Worm (Caenorhabditis elegans) whole organism, L2 larva: ENCODE measurements around the gene C46G7.5.

Source experiments
- C34F6.9 ChIP-seq: fragments of 150-350 bp; optimal IDR thresholded peaks from 2 replicates; lab custom pipeline; 2014; ENCODE audit warnings: missing biosample characterization, missing genetic modification characterization
- F13H6.1 ChIP-seq: sonication (generic microtip); optimal IDR thresholded peaks from 2 replicates; lab custom pipeline; 2016; ENCODE audit warnings: missing genetic modification characterization, missing compliant biosample characterization
- R02D3.7 ChIP-seq: fragments of 150-350 bp; optimal IDR thresholded peaks from 2 replicates; lab custom pipeline; 2014; ENCODE audit warnings: missing biosample characterization, missing genetic modification characterization
- Y55F3AM.14 ChIP-seq: fragments of 200-800 bp; sonication (Bioruptor generic); optimal IDR thresholded peaks from 2 replicates; lab custom pipeline; 2018; ENCODE audit warnings: mild to moderate bottlenecking, missing genetic modification characterization, missing compliant biosample characterization
- ZK546.5 ChIP-seq: sonication (generic microtip); optimal IDR thresholded peaks from 2 replicates; lab custom pipeline; 2017; ENCODE audit warnings: missing biosample characterization, missing genetic modification characterization
- alr-1 ChIP-seq: fragments of 150-350 bp; optimal IDR thresholded peaks from 2 replicates; lab custom pipeline; 2014; ENCODE audit warnings: missing biosample characterization, missing genetic modification characterization
- aly-2 ChIP-seq: fragments of 150-350 bp; optimal IDR thresholded peaks from 2 replicates; lab custom pipeline; 2014; ENCODE audit warnings: missing biosample characterization, missing genetic modification characterization
- ama-1 ChIP-seq: fragments of 150-350 bp; optimal IDR thresholded peaks from 2 replicates; lab custom pipeline; 2018; ENCODE audit warnings: inconsistent platforms
- blmp-1 ChIP-seq: sonication (generic microtip); optimal IDR thresholded peaks from 2 replicates; lab custom pipeline; 2017; ENCODE audit warnings: missing genetic modification characterization, mild to moderate bottlenecking, missing compliant biosample characterization, antibody characterized with exemption, moderate library complexity; ENCODE audit not compliant: insufficient read depth
- ceh-16 ChIP-seq: fragments of 150-350 bp; optimal IDR thresholded peaks from 2 replicates; lab custom pipeline; 2014; ENCODE audit warnings: missing biosample characterization, missing genetic modification characterization
- ceh-82 ChIP-seq: fragments of 150-350 bp; optimal IDR thresholded peaks from 2 replicates; lab custom pipeline; 2014; ENCODE audit warnings: missing biosample characterization, missing genetic modification characterization
- crh-2 ChIP-seq: sonication (generic microtip); optimal IDR thresholded peaks from 2 replicates; lab custom pipeline; 2017; ENCODE audit warnings: missing biosample characterization, missing genetic modification characterization
- dmd-4 ChIP-seq: sonication (generic microtip); optimal IDR thresholded peaks from 2 replicates; lab custom pipeline; 2017; ENCODE audit warnings: missing biosample characterization, missing genetic modification characterization
- egl-27 ChIP-seq: sonication (generic microtip); optimal IDR thresholded peaks from 3 replicates; lab custom pipeline; 2017; ENCODE audit warnings: missing biosample characterization, missing genetic modification reagents, missing genetic modification characterization
- elt-1 ChIP-seq: fragments of 150-350 bp; optimal IDR thresholded peaks from 2 replicates; lab custom pipeline; 2014; ENCODE audit warnings: missing biosample characterization, missing genetic modification characterization
- elt-3 ChIP-seq: sonication (generic microtip); optimal IDR thresholded peaks from 2 replicates; lab custom pipeline; 2017; ENCODE audit warnings: missing biosample characterization, missing genetic modification characterization
- fos-1 ChIP-seq: fragments of 150-350 bp; optimal IDR thresholded peaks from 2 replicates; lab custom pipeline; 2014; ENCODE audit warnings: missing biosample characterization, missing genetic modification characterization
- gmeb-1 ChIP-seq: fragments of 150-350 bp; optimal IDR thresholded peaks from 2 replicates; lab custom pipeline; 2014; ENCODE audit warnings: missing biosample characterization, missing genetic modification characterization
- lin-11 ChIP-seq: fragments of 150-350 bp; sonication (generic microtip); optimal IDR thresholded peaks from 2 replicates; lab custom pipeline; 2014; ENCODE audit warnings: missing biosample characterization, missing genetic modification characterization, inconsistent platforms, mixed read lengths
- lin-39 ChIP-seq: fragments of 150-350 bp; optimal IDR thresholded peaks from 2 replicates; lab custom pipeline; 2014; ENCODE audit warnings: missing biosample characterization, missing genetic modification reagents, missing genetic modification characterization
- lsy-2 ChIP-seq, 2 experiments: fragments of 150-350 bp in 1 of 2; sonication (generic microtip) in 1 of 2; optimal IDR thresholded peaks; 2 replicates each; lab custom pipeline; 2014 to 2017; ENCODE audit warnings: missing biosample characterization in 2 of 2, missing genetic modification characterization in 2 of 2
- mab-5 ChIP-seq: fragments of 150-350 bp; optimal IDR thresholded peaks from 2 replicates; lab custom pipeline; 2014; ENCODE audit warnings: missing biosample characterization, missing genetic modification characterization
- mbf-1 ChIP-seq: sonication (generic microtip); optimal IDR thresholded peaks from 2 replicates; lab custom pipeline; 2017; ENCODE audit warnings: missing biosample characterization, missing genetic modification characterization
- mdl-1 ChIP-seq, 2 experiments: fragments of 150-350 bp in 1 of 2; sonication (generic microtip) in 1 of 2; optimal IDR thresholded peaks; 2 replicates each; lab custom pipeline; 2017; ENCODE audit warnings: missing biosample characterization in 2 of 2, missing genetic modification characterization in 2 of 2
- nhr-10 ChIP-seq: sonication (generic microtip); optimal IDR thresholded peaks from 2 replicates; lab custom pipeline; 2017; ENCODE audit warnings: missing biosample characterization, missing genetic modification characterization
- nhr-11 ChIP-seq: fragments of 150-350 bp; optimal IDR thresholded peaks from 2 replicates; lab custom pipeline; 2014; ENCODE audit warnings: missing biosample characterization, missing genetic modification characterization
- nhr-12 ChIP-seq: fragments of 150-350 bp; optimal IDR thresholded peaks from 2 replicates; lab custom pipeline; 2014; ENCODE audit warnings: missing biosample characterization, missing genetic modification characterization
- nhr-129 ChIP-seq: fragments of 150-350 bp; optimal IDR thresholded peaks from 2 replicates; lab custom pipeline; 2014; ENCODE audit warnings: missing biosample characterization, missing genetic modification characterization
- nhr-21 ChIP-seq: fragments of 150-350 bp; optimal IDR thresholded peaks from 2 replicates; lab custom pipeline; 2014; ENCODE audit warnings: missing biosample characterization, missing genetic modification characterization
- nhr-23 ChIP-seq: fragments of 150-350 bp; optimal IDR thresholded peaks from 2 replicates; lab custom pipeline; 2014; ENCODE audit warnings: missing biosample characterization, missing genetic modification reagents, missing genetic modification characterization
- nhr-237 ChIP-seq: fragments of 150-350 bp; optimal IDR thresholded peaks from 2 replicates; lab custom pipeline; 2014; ENCODE audit warnings: missing biosample characterization, missing genetic modification characterization
- nhr-25 ChIP-seq: fragments of 150-350 bp; sonication (generic microtip); optimal IDR thresholded peaks from 3 replicates; lab custom pipeline; 2014; ENCODE audit warnings: missing biosample characterization, missing genetic modification characterization
- nhr-6 ChIP-seq: fragments of 150-350 bp; optimal IDR thresholded peaks from 2 replicates; lab custom pipeline; 2014; ENCODE audit warnings: missing biosample characterization, missing genetic modification characterization
- nhr-77 ChIP-seq: fragments of 150-350 bp; optimal IDR thresholded peaks from 2 replicates; lab custom pipeline; 2014; ENCODE audit warnings: missing biosample characterization, missing genetic modification characterization
- peb-1 ChIP-seq: fragments of 150-350 bp; optimal IDR thresholded peaks from 2 replicates; lab custom pipeline; 2014; ENCODE audit warnings: missing biosample characterization, missing genetic modification characterization
- sem-4 ChIP-seq: fragments of 150-350 bp; optimal IDR thresholded peaks from 2 replicates; lab custom pipeline; 2014; ENCODE audit warnings: missing biosample characterization, missing genetic modification reagents, missing genetic modification characterization
- skn-1 ChIP-seq: sonication (generic microtip); optimal IDR thresholded peaks from 2 replicates; lab custom pipeline; 2017; ENCODE audit warnings: missing biosample characterization, missing genetic modification characterization
- sma-3 ChIP-seq: sonication (generic microtip); optimal IDR thresholded peaks from 2 replicates; lab custom pipeline; 2016; ENCODE audit warnings: missing genetic modification reagents, missing genetic modification characterization, missing compliant biosample characterization
- sma-9 ChIP-seq, 2 experiments: fragments of 150-350 bp in 1 of 2; sonication (generic microtip) in 1 of 2; optimal IDR thresholded peaks; 2 replicates each; lab custom pipeline; 2014 to 2016; ENCODE audit warnings: missing genetic modification characterization in 2 of 2, mild to moderate bottlenecking in 1 of 2, missing biosample characterization in 1 of 2, missing compliant biosample characterization in 1 of 2, missing genetic modification reagents in 1 of 2, moderate library complexity in 1 of 2
- snpc-4 ChIP-seq: fragments of 150-350 bp; optimal IDR thresholded peaks from 2 replicates; lab custom pipeline; 2014; ENCODE audit warnings: missing biosample characterization, missing genetic modification characterization
- unc-39 ChIP-seq: fragments of 150-350 bp; optimal IDR thresholded peaks from 2 replicates; lab custom pipeline; 2014; ENCODE audit warnings: missing biosample characterization, missing genetic modification characterization
- unc-55 ChIP-seq: fragments of 150-350 bp; sonication (generic microtip); optimal IDR thresholded peaks from 3 replicates; lab custom pipeline; 2014; ENCODE audit warnings: missing biosample characterization, missing genetic modification reagents, missing genetic modification characterization
- unc-62 ChIP-seq: fragments of 150-350 bp; optimal IDR thresholded peaks from 2 replicates; lab custom pipeline; 2014; ENCODE audit warnings: missing biosample characterization, missing genetic modification reagents, missing genetic modification characterization
- zag-1 ChIP-seq: fragments of 150-350 bp; optimal IDR thresholded peaks from 2 replicates; lab custom pipeline; 2014; ENCODE audit warnings: missing biosample characterization, missing genetic modification characterization
- ztf-1 ChIP-seq: fragments of 200-800 bp; sonication (Bioruptor generic); conservative IDR thresholded peaks from 2 replicates; pipeline ENCODE4 v1.3.6; 2022; ENCODE audit warnings: missing genetic modification characterization, missing compliant biosample characterization
- ztf-11 ChIP-seq: sonication (generic microtip); optimal IDR thresholded peaks from 2 replicates; lab custom pipeline; 2017; ENCODE audit warnings: missing biosample characterization, missing genetic modification characterization
- ztf-4 ChIP-seq: fragments of 150-350 bp; optimal IDR thresholded peaks from 2 replicates; lab custom pipeline; 2014; ENCODE audit warnings: missing biosample characterization, missing genetic modification characterization

Gene C46G7.5

DNA sequence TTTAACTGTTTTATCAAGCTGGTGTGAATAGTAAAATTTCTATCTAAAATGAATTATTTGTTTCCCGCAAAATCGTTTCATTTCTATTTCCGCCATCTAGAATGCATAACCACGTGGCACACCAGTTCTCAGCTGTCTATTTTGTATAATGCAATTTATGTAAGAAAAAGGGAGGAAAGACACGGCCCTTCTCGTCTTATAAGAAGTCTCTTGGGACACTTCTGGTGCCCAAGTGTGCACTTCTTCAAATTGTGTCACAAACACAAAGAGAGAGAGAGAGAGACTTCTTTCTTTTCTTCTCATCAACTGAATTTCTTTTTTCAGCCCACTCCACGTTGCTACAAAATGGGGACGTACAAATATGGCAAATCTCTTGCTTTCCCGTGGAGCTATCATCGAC is 34.2 kb downstream of the C46G7.5 start:
- no peak for TF ChIP-seq dmd-4 (tag; lab: Kevin White, UChicago)
- TF ChIP-seq mdl-1 (tag; optimal IDR thresholded peaks at IDR 0.05; lab: Kevin White, UChicago) = peak in 1 of 2 experiments; percentile 25
- peak; percentile 52 for TF ChIP-seq crh-2 (tag; lab: Kevin White, UChicago)
- TF ChIP-seq mab-5 = peak; percentile 52
- TF ChIP-seq lsy-2 (tag; optimal IDR thresholded peaks at IDR 0.05; lab: Kevin White, UChicago) = peak in 1 of 2 experiments; percentile 6

- TF ChIP-seq nhr-129 (tag; lab: Kevin White, UChicago) (no peak), fos-1 (tag; lab: Kevin White, UChicago) (no peak), nhr-6 (tag; lab: Kevin White, UChicago) (no peak), F13H6.1 (tag; lab: Kevin White, UChicago) (no peak), lsy-2 (tag; optimal IDR thresholded peaks at IDR 0.05; lab: Kevin White, UChicago) (no peak), sem-4 (no peak), elt-1 (tag; lab: Kevin White, UChicago) (no peak), egl-27 (tag; lab: Kevin White, UChicago) (no peak), mbf-1 (tag; lab: Kevin White, UChicago) (no peak), ztf-4 (tag; lab: Kevin White, UChicago) (no peak), nhr-11 (tag; lab: Kevin White, UChicago) (no peak), Y55F3AM.14 (GFP tag; lab: Kevin White, UChicago) (no peak)
These were observed 36.2 kb downstream of the C46G7.5 start, which contains the start of gene unc-44 for ce11 chrIV:5975202-5975601. Gene unc-44 (plus strand): TSS chrIV:5975557.

ce11 chrIV:5973947-5974495 is 37.4 kb downstream of the C46G7.5 start:
- TF ChIP-seq nhr-129 (tag; lab: Kevin White, UChicago) (peak; percentile 76), lsy-2 (tag; optimal IDR thresholded peaks at IDR 0.05; lab: Kevin White, UChicago) (peak; percentile 41 to 43), crh-2 (tag; lab: Kevin White, UChicago) (peak; percentile 24), nhr-21 (no peak), ZK546.5 (tag; lab: Kevin White, UChicago) (no peak), nhr-25 (tag; lab: Kevin White, UChicago) (no peak), unc-62 (GFP tag; lab: Kevin White, UChicago) (no peak), fos-1 (tag; lab: Kevin White, UChicago) (no peak), sma-3 (GFP tag; lab: Kevin White, UChicago) (no peak), elt-1 (tag; lab: Kevin White, UChicago) (no peak), nhr-237 (tag; lab: Kevin White, UChicago) (no peak), alr-1 (tag; lab: Kevin White, UChicago) (no peak), nhr-10 (tag; lab: Kevin White, UChicago) (no peak), nhr-6 (tag; lab: Kevin White, UChicago) (peak; percentile 25), ceh-16 (tag; lab: Kevin White, UChicago) (no peak), R02D3.7 (tag; lab: Kevin White, UChicago) (no peak), ztf-4 (tag; lab: Kevin White, UChicago) (no peak), Y55F3AM.14 (GFP tag; lab: Kevin White, UChicago) (no peak), ztf-11 (no peak), dmd-4 (tag; lab: Kevin White, UChicago) (no peak), nhr-77 (tag; lab: Kevin White, UChicago) (no peak), blmp-1 (no peak), mab-5 (peak; percentile 19), egl-27 (tag; lab: Kevin White, UChicago) (no peak), C34F6.9 (tag; lab: Kevin White, UChicago) (peak; percentile 81), F13H6.1 (tag; lab: Kevin White, UChicago) (peak; percentile 70), gmeb-1 (tag; lab: Kevin White, UChicago) (no peak), unc-55 (GFP tag; lab: Kevin White, UChicago) (peak; percentile 72), zag-1 (tag; lab: Kevin White, UChicago) (peak; percentile 42), unc-39 (tag; lab: Kevin White, UChicago) (no peak), ama-1 (no peak), lin-11 (tag; lab: Kevin White, UChicago) (peak; percentile 46), sem-4 (peak; percentile 15), snpc-4 (tag; lab: Kevin White, UChicago) (peak; percentile 9), ceh-82 (tag; lab: Kevin White, UChicago) (no peak), aly-2 (tag; lab: Kevin White, UChicago) (no peak), nhr-11 (tag; lab: Kevin White, UChicago) (no peak), nhr-12 (no peak), nhr-23 (tag; lab: Kevin White, UChicago) (no peak), skn-1 (no peak), mbf-1 (tag; lab: Kevin White, UChicago) (no peak), lin-39 (tag; lab: Kevin White, UChicago) (peak; percentile 20), mdl-1 (tag; optimal IDR thresholded peaks at IDR 0.05; lab: Kevin White, UChicago) (peak in 1 of 2 experiments; percentile 37), peb-1 (no peak), elt-3 (tag; lab: Kevin White, UChicago) (no peak), sma-9 (GFP tag; optimal IDR thresholded peaks at IDR 0.05; lab: Kevin White, UChicago) (peak; percentile 63), sma-9 (tag; optimal IDR thresholded peaks at IDR 0.05; lab: Kevin White, UChicago) (no peak), ztf-1 (GFP tag; lab: Robert Waterston, UW) (no peak)
